Fruit fly (Drosophila melanogaster): ENCODE measurements around the gene eIF4E1.
A peak's percentile ranks its signal among the peaks of the same experiment; 100 is the strongest.

eIF4E1 gene

dm6 chr3L:9399013-9399750, 3.1 kb downstream of the eIF4E1 start, which contains the start of gene CG4080 (continued):
- peak; percentile 78 for TF ChIP-seq CG12659 (GFP tag; optimal IDR thresholded peaks at IDR 0.05)
- TF ChIP-seq bcd (GFP tag; optimal IDR thresholded peaks at IDR 0.05), result no peak
- TF ChIP-seq ssp (GFP tag; IDR thresholded peaks at IDR 0.05), result no peak
- peak; percentile 40 for TF ChIP-seq gsb-n (tag; optimal IDR thresholded peaks at IDR 0.05)
- no peak for TF ChIP-seq CG8944 (GFP tag; optimal IDR thresholded peaks at IDR 0.05)
- no peak for TF ChIP-seq CG15479 (GFP tag; optimal IDR thresholded peaks at IDR 0.05)
- TF ChIP-seq CG9437 (GFP tag; optimal IDR thresholded peaks at IDR 0.05), result peak; percentile 54
- peak; percentile 30 for TF ChIP-seq CG18476 (GFP tag; optimal IDR thresholded peaks at IDR 0.05)
- no peak for TF ChIP-seq rib (GFP tag; IDR thresholded peaks at IDR 0.05)
- no peak for TF ChIP-seq CG6683 (GFP tag; optimal IDR thresholded peaks at IDR 0.05)
- TF ChIP-seq nerfin-2 (GFP tag; IDR thresholded peaks at IDR 0.05; ENCODE audit: partially characterized antibody), result no peak; the same call in none of the 2 replicates
- no peak for TF ChIP-seq ase (GFP tag; IDR thresholded peaks at IDR 0.05)
- no peak; the same call in 1 of the 2 replicates for TF ChIP-seq CG9932 (GFP tag; IDR thresholded peaks at IDR 0.05)
- no peak for TF ChIP-seq CG11723 (GFP tag; optimal IDR thresholded peaks at IDR 0.05)
- peak; percentile 3 for TF ChIP-seq ewg (GFP tag; optimal IDR thresholded peaks at IDR 0.05)
- peak in 1 of 3 experiments; percentile 25 for TF ChIP-seq lola (GFP tag; optimal IDR thresholded peaks at IDR 0.05)
- peak; percentile 15 for TF ChIP-seq Abd-B (GFP tag; optimal IDR thresholded peaks at IDR 0.05)
- no peak for TF ChIP-seq Meics (GFP tag; optimal IDR thresholded peaks at IDR 0.05)
- peak; percentile 81 for TF ChIP-seq Med (GFP tag)
- peak; percentile 51 for TF ChIP-seq grau (tag; optimal IDR thresholded peaks at IDR 0.05)
- TF ChIP-seq Dad (GFP tag; optimal IDR thresholded peaks at IDR 0.05), result no peak
- TF ChIP-seq sna (GFP tag; IDR thresholded peaks at IDR 0.05; ENCODE audit: partially characterized antibody), result peak; percentile 78
- TF ChIP-seq Mes4 (GFP tag; optimal IDR thresholded peaks at IDR 0.05), result peak; percentile 19
- TF ChIP-seq CG10654 (GFP tag; optimal IDR thresholded peaks at IDR 0.05), result no peak
- no peak for TF ChIP-seq Trl (optimal IDR thresholded peaks at IDR 0.05)
- TF ChIP-seq Trl (GFP tag; optimal IDR thresholded peaks at IDR 0.05), result no peak
- no peak for TF ChIP-seq CG9727 (GFP tag; optimal IDR thresholded peaks at IDR 0.05)
- TF ChIP-seq CG12769 (tag; optimal IDR thresholded peaks at IDR 0.05), result no peak
- TF ChIP-seq CG6175 (GFP tag; IDR thresholded peaks at IDR 0.05), result no peak
- peak; percentile 32 for TF ChIP-seq sqz (GFP tag; optimal IDR thresholded peaks at IDR 0.05)
- TF ChIP-seq dan (GFP tag; IDR thresholded peaks at IDR 0.05), result no peak
- no peak for TF ChIP-seq Kr (GFP tag; optimal IDR thresholded peaks at IDR 0.05)
- no peak for TF ChIP-seq ham (GFP tag; IDR thresholded peaks at IDR 0.05)
- no peak for TF ChIP-seq tx (GFP tag; optimal IDR thresholded peaks at IDR 0.05)
- TF ChIP-seq fd96Cb (tag; optimal IDR thresholded peaks at IDR 0.05), result no peak
- TF ChIP-seq Blimp-1 (GFP tag; optimal IDR thresholded peaks at IDR 0.05), result no peak
- TF ChIP-seq trem (tag; optimal IDR thresholded peaks at IDR 0.05), result peak; percentile 61
- peak; percentile 1 for TF ChIP-seq exex (tag; optimal IDR thresholded peaks at IDR 0.05)
- no peak for TF ChIP-seq CG6254 (GFP tag; optimal IDR thresholded peaks at IDR 0.05)
- no peak for TF ChIP-seq Fer3 (tag; optimal IDR thresholded peaks at IDR 0.05)
- peak; percentile 25 for TF ChIP-seq CG7987 (GFP tag; optimal IDR thresholded peaks at IDR 0.05)
- TF ChIP-seq oc (tag; optimal IDR thresholded peaks at IDR 0.05), result no peak
- TF ChIP-seq caup (GFP tag; optimal IDR thresholded peaks at IDR 0.05; ENCODE audit: severe bottlenecking), result peak; percentile 33
- TF ChIP-seq CG14050 (GFP tag; IDR thresholded peaks at IDR 0.05), result no peak
- TF ChIP-seq CG16863 (GFP tag; optimal IDR thresholded peaks at IDR 0.05), result no peak
- TF ChIP-seq Jarid2 (GFP tag; optimal IDR thresholded peaks at IDR 0.05), result peak; percentile 86
- TF ChIP-seq NFAT (GFP tag; IDR thresholded peaks at IDR 0.05), result no peak
- no peak for TF ChIP-seq slbo (GFP tag; IDR thresholded peaks at IDR 0.05)
- TF ChIP-seq CG10543 (GFP tag; optimal IDR thresholded peaks at IDR 0.05), result peak; percentile 33
